Worm (Caenorhabditis elegans) whole organism, young adult: Measurements from ENCODE around the gene haf-3.

ENCODE experiments used
- B0019.2 ChIP-seq: fragments of 200-800 bp; sonication (Bioruptor generic); conservative IDR thresholded peaks from 2 replicates; pipeline ENCODE4 v1.3.6; 2022; ENCODE audit warnings: missing genetic modification reagents, missing genetic modification characterization, missing compliant biosample characterization
- B0035.1 ChIP-seq: sonication (generic microtip); optimal IDR thresholded peaks from 2 replicates; lab custom pipeline; 2016; ENCODE audit warnings: missing genetic modification characterization, mild to moderate bottlenecking, missing compliant biosample characterization, missing genotype, missing genetic modification reagents
- F49E8.2 ChIP-seq: sonication (generic microtip); optimal IDR thresholded peaks from 3 replicates; lab custom pipeline; 2017; ENCODE audit warnings: missing genetic modification characterization, mild to moderate bottlenecking, missing compliant biosample characterization, antibody characterized with exemption, moderate library complexity; ENCODE audit not compliant: insufficient read depth
- K12H6.12 ChIP-seq: fragments of 200-800 bp; sonication (Bioruptor generic); optimal IDR thresholded peaks from 2 replicates; lab custom pipeline; 2018; ENCODE audit warnings: mild to moderate bottlenecking, missing genetic modification characterization, missing compliant biosample characterization
- Y95B8A.8 ChIP-seq: fragments of 200-800 bp; sonication (Bioruptor generic); IDR thresholded peaks from 2 replicates; pipeline ENCODE4 v1.3.6; 2022; ENCODE audit warnings: missing genetic modification reagents, missing genetic modification characterization, missing compliant biosample characterization
- ama-1 ChIP-seq, 3 experiments: fragments of 150-350 bp in 1 of 3; sonication (generic microtip) in 2 of 3; optimal IDR thresholded peaks; 2 replicates each; lab custom pipeline; 2014 to 2018; ENCODE audit warnings: missing biosample characterization in 2 of 3, missing genetic modification characterization in 2 of 3, missing genetic modification reagents in 2 of 3
- athp-1 ChIP-seq: sonication (generic microtip); optimal IDR thresholded peaks from 2 replicates; lab custom pipeline; 2017; ENCODE audit warnings: mild to moderate bottlenecking, missing genetic modification characterization, missing compliant biosample characterization
- dpl-1 ChIP-seq: fragments of 150-350 bp; optimal IDR thresholded peaks from 2 replicates; lab custom pipeline; 2014; ENCODE audit warnings: missing biosample characterization, missing genetic modification reagents, missing genetic modification characterization
- hsf-1 ChIP-seq: fragments of 200-800 bp; sonication (Bioruptor generic); IDR thresholded peaks from 2 replicates; pipeline ENCODE4 v1.3.6; 2022; ENCODE audit warnings: missing genetic modification reagents, missing genetic modification characterization, missing compliant biosample characterization
- mel-28 ChIP-seq: sonication (generic microtip); optimal IDR thresholded peaks from 2 replicates; lab custom pipeline; 2016; ENCODE audit warnings: borderline replicate concordance, mild to moderate bottlenecking, missing genetic modification characterization, missing compliant biosample characterization
- nfya-2 ChIP-seq: fragments of 200-800 bp; sonication (Bioruptor generic); IDR thresholded peaks from 2 replicates; pipeline ENCODE4 v1.3.6; 2022; ENCODE audit warnings: missing genetic modification reagents, missing genetic modification characterization, missing compliant biosample characterization
- nhr-27 ChIP-seq: fragments of 200-800 bp; sonication (Bioruptor generic); optimal IDR thresholded peaks from 2 replicates; lab custom pipeline; 2018; ENCODE audit warnings: mild to moderate bottlenecking, missing genetic modification characterization, moderate library complexity, missing compliant biosample characterization
- zfh-2 ChIP-seq: fragments of 200-800 bp; sonication (Bioruptor generic); conservative IDR thresholded peaks from 2 replicates; pipeline ENCODE4 v1.3.6; 2022; ENCODE audit warnings: missing genetic modification reagents, missing genetic modification characterization, missing compliant biosample characterization
- ztf-25 ChIP-seq: fragments of 200-800 bp; sonication (Bioruptor generic); IDR thresholded peaks from 2 replicates; pipeline ENCODE4 v1.3.6; 2022; ENCODE audit warnings: missing genetic modification reagents, missing genetic modification characterization, missing compliant biosample characterization

ce11 chrV:15735720-15736119 lies 30.3 kb downstream of the haf-3 start, which contains the start of gene str-27:
- TF ChIP-seq zfh-2 (GFP tag; lab: Robert Waterston, UW) (no peak), F49E8.2 (tag; lab: Kevin White, UChicago) (no peak), ztf-25 (GFP tag; lab: Robert Waterston, UW) (no peak), B0019.2 (GFP tag; lab: Robert Waterston, UW) (no peak), K12H6.12 (no peak), Y95B8A.8 (GFP tag; lab: Robert Waterston, UW) (no peak), nhr-27 (tag; lab: Kevin White, UChicago) (no peak), athp-1 (no peak), hsf-1 (GFP tag; lab: Robert Waterston, UW) (no peak), dpl-1 (no peak), nfya-2 (GFP tag; lab: Robert Waterston, UW) (no peak), ama-1 (optimal IDR thresholded peaks at IDR 0.05; lab: Kevin White, UChicago) (no peak), ama-1 (GFP tag; optimal IDR thresholded peaks at IDR 0.05; lab: Kevin White, UChicago) (no peak), B0035.1 (no peak), mel-28 (tag; lab: Kevin White, UChicago) (no peak)
